Worm (Caenorhabditis elegans): ENCODE measurements around the gene F09G2.1.

DNA sequence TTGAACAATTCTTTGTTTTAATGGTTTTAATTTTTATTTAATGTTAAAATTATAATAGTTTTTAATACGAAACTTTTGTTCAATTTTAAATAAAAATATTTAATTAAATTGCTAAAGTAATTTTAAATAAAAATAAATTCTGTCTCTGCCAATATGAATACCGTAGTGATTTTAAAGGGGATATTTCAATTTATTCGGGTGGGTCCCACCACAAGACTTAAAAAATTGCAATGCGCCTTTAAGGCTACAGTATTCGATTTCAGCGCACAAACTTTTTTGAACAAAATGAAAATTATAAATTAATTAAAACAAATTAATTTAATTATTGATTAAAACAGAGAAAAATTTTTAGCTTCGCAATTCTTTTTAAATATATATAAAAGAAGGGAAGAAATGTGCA is 955 bp upstream of the F09G2.1 start:
- TF ChIP-seq nfya-2 (GFP tag; IDR thresholded peaks at IDR 0.05) (no peak), somi-1 (GFP tag; optimal IDR thresholded peaks at IDR 0.05) (no peak)
